Worm (Caenorhabditis elegans) whole organism, L3 larva: ENCODE measurements around the gene B0034.2.
A peak's percentile ranks its signal among the peaks of the same experiment; 100 is the strongest.

Source experiments
- R02D3.7 ChIP-seq: fragments of 150-350 bp; optimal IDR thresholded peaks from 2 replicates; lab custom pipeline; 2014; ENCODE audit warnings: missing biosample characterization, missing genetic modification characterization
- ZK546.5 ChIP-seq: sonication (generic microtip); optimal IDR thresholded peaks from 2 replicates; lab custom pipeline; 2017; ENCODE audit warnings: missing biosample characterization, missing genetic modification characterization
- aly-2 ChIP-seq: fragments of 150-350 bp; optimal IDR thresholded peaks from 2 replicates; lab custom pipeline; 2014; ENCODE audit warnings: missing biosample characterization, missing genetic modification characterization
- ama-1 ChIP-seq: fragments of 150-350 bp; optimal IDR thresholded peaks from 2 replicates; lab custom pipeline; 2018
- ceh-16 ChIP-seq: sonication (generic microtip); optimal IDR thresholded peaks from 2 replicates; lab custom pipeline; 2017; ENCODE audit warnings: missing biosample characterization, missing genetic modification characterization
- ceh-28 ChIP-seq: fragments of 150-350 bp; optimal IDR thresholded peaks from 2 replicates; lab custom pipeline; 2014; ENCODE audit warnings: missing biosample characterization, missing genetic modification reagents, missing genetic modification characterization
- ceh-9 ChIP-seq: sonication (generic microtip); optimal IDR thresholded peaks from 2 replicates; lab custom pipeline; 2018; ENCODE audit warnings: missing biosample characterization, missing genetic modification characterization
- daf-12 ChIP-seq: fragments of 150-350 bp; optimal IDR thresholded peaks from 2 replicates; lab custom pipeline; 2014; ENCODE audit warnings: missing biosample characterization, missing genetic modification reagents, missing genetic modification characterization
- elt-1 ChIP-seq: fragments of 150-350 bp; optimal IDR thresholded peaks from 2 replicates; lab custom pipeline; 2014; ENCODE audit warnings: missing biosample characterization, missing genetic modification characterization
- elt-2 ChIP-seq: sonication (generic microtip); optimal IDR thresholded peaks from 2 replicates; lab custom pipeline; 2016; ENCODE audit warnings: missing genetic modification reagents, mild to moderate bottlenecking, missing genetic modification characterization, missing compliant biosample characterization
- fkh-10 ChIP-seq: sonication (generic microtip); optimal IDR thresholded peaks from 2 replicates; lab custom pipeline; 2017; ENCODE audit warnings: missing biosample characterization, missing genetic modification reagents, missing genetic modification characterization
- fos-1 ChIP-seq: fragments of 150-350 bp; optimal IDR thresholded peaks from 2 replicates; lab custom pipeline; 2014; ENCODE audit warnings: missing biosample characterization, missing genetic modification characterization
- jun-1 ChIP-seq: fragments of 150-350 bp; optimal IDR thresholded peaks from 2 replicates; lab custom pipeline; 2014; ENCODE audit warnings: missing biosample characterization, missing genetic modification reagents, missing genetic modification characterization
- lin-15B ChIP-seq: fragments of 150-350 bp; optimal IDR thresholded peaks from 2 replicates; lab custom pipeline; 2014; ENCODE audit warnings: missing biosample characterization, missing genetic modification characterization
- mdl-1 ChIP-seq: fragments of 150-350 bp; optimal IDR thresholded peaks from 2 replicates; lab custom pipeline; 2014; ENCODE audit warnings: missing biosample characterization, missing genetic modification characterization
- mml-1 ChIP-seq: fragments of 150-350 bp; sonication (generic microtip); optimal IDR thresholded peaks from 3 replicates; lab custom pipeline; 2014; ENCODE audit warnings: missing biosample characterization, missing genetic modification characterization
- nfya-1 ChIP-seq: sonication (generic microtip); optimal IDR thresholded peaks from 2 replicates; lab custom pipeline; 2017; ENCODE audit warnings: missing genetic modification characterization, mild to moderate bottlenecking, missing compliant biosample characterization, antibody characterized with exemption, moderate library complexity; ENCODE audit not compliant: insufficient read depth
- nhr-11 ChIP-seq: fragments of 150-350 bp; optimal IDR thresholded peaks from 2 replicates; lab custom pipeline; 2014; ENCODE audit warnings: missing biosample characterization, missing genetic modification characterization
- nhr-23 ChIP-seq: fragments of 150-350 bp; optimal IDR thresholded peaks from 2 replicates; lab custom pipeline; 2014; ENCODE audit warnings: missing biosample characterization, missing genetic modification reagents, missing genetic modification characterization
- nhr-25 ChIP-seq: sonication (generic microtip); optimal IDR thresholded peaks from 2 replicates; lab custom pipeline; 2017; ENCODE audit warnings: missing biosample characterization, missing genetic modification characterization
- nhr-28 ChIP-seq: fragments of 150-350 bp; optimal IDR thresholded peaks from 2 replicates; lab custom pipeline; 2014; ENCODE audit warnings: missing biosample characterization, missing genetic modification characterization
- nhr-43 ChIP-seq: sonication (generic microtip); optimal IDR thresholded peaks from 2 replicates; lab custom pipeline; 2016; ENCODE audit warnings: mild to moderate bottlenecking, missing genetic modification characterization, missing compliant biosample characterization; ENCODE audit not compliant: poor library complexity, severe bottlenecking
- nhr-76 ChIP-seq: fragments of 150-350 bp; sonication (generic microtip); optimal IDR thresholded peaks from 5 replicates; lab custom pipeline; 2014; ENCODE audit warnings: missing biosample characterization, missing genetic modification characterization
- nhr-77 ChIP-seq: fragments of 150-350 bp; optimal IDR thresholded peaks from 2 replicates; lab custom pipeline; 2014; ENCODE audit warnings: missing biosample characterization, missing genetic modification characterization
- pha-4 ChIP-seq: fragments of 150-350 bp; optimal IDR thresholded peaks from 2 replicates; lab custom pipeline; 2014; ENCODE audit warnings: missing biosample characterization, missing genetic modification reagents, missing genetic modification characterization
- pqm-1 ChIP-seq: fragments of 150-350 bp; optimal IDR thresholded peaks from 2 replicates; lab custom pipeline; 2017; ENCODE audit warnings: missing biosample characterization, missing genetic modification characterization, inconsistent platforms
- sea-2 ChIP-seq: fragments of 150-350 bp; sonication (generic microtip); optimal IDR thresholded peaks from 4 replicates; lab custom pipeline; 2014; ENCODE audit warnings: missing biosample characterization, missing genetic modification reagents, missing genetic modification characterization
- skn-1 ChIP-seq: fragments of 150-350 bp; optimal IDR thresholded peaks from 2 replicates; lab custom pipeline; 2014; ENCODE audit warnings: missing biosample characterization, missing genetic modification characterization
- snpc-4 ChIP-seq: fragments of 150-350 bp; optimal IDR thresholded peaks from 2 replicates; lab custom pipeline; 2014; ENCODE audit warnings: missing biosample characterization, missing genetic modification characterization
- tbx-2 ChIP-seq: sonication (generic microtip); optimal IDR thresholded peaks from 2 replicates; lab custom pipeline; 2016; ENCODE audit warnings: mild to moderate bottlenecking, missing genetic modification characterization, missing compliant biosample characterization
- unc-39 ChIP-seq: sonication (generic microtip); optimal IDR thresholded peaks from 4 replicates; lab custom pipeline; 2017; ENCODE audit warnings: missing biosample characterization, missing genetic modification characterization
- zag-1 ChIP-seq: fragments of 150-350 bp; optimal IDR thresholded peaks from 2 replicates; lab custom pipeline; 2014; ENCODE audit warnings: missing biosample characterization, missing genetic modification characterization
- ztf-11 ChIP-seq: fragments of 150-350 bp; optimal IDR thresholded peaks from 2 replicates; lab custom pipeline; 2014; ENCODE audit warnings: missing biosample characterization, missing genetic modification characterization
- ztf-4 ChIP-seq: fragments of 150-350 bp; optimal IDR thresholded peaks from 2 replicates; lab custom pipeline; 2014; ENCODE audit warnings: missing biosample characterization, missing genetic modification characterization

Gene B0034.2

DNA sequence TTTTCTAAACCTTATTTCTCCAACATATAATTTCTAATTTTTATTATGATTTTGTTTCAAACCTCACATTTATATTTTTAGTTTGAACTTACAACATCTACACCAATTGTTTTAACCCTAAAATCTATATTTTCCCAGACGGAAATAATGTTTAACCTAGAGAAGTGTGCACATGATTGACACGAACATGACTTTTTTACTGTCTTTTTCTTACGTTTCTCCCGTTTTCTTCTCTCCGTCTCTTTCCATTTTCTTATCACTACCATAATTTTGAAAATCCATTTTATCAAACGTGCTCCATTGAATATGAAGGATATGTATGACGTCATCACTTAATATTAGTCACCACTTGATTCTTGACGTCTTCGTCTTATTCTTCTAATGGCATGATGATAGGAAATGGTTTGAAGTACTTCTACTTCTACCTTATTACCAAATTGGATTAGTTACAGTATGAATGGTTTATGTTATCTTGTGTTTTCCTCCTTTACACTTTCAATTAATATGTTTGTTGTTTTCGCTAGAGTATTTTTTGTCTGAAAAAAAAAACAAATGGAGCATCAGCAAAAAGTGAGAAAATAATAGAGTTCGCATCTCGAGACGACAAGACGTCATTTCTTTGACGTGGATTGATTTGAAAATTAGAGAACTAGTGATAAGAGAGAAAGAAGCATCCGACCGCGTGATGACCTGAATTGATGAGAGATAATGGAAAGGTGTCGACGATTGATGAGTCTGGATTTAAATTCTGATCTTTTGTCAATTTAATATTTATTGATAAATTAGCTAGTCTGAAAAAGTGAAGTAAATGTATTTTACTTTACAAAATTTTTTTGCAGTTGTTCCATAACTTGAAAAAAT lies 12.0 kb downstream of the B0034.2 start:
- TF ChIP-seq nfya-1 (tag; lab: Kevin White, UChicago): peak; percentile 20
- peak; percentile 29 for TF ChIP-seq jun-1 (tag; lab: Kevin White, UChicago)
- TF ChIP-seq nhr-23: peak; percentile 61
- no peak for TF ChIP-seq aly-2 (tag; lab: Kevin White, UChicago)
- TF ChIP-seq ceh-28: peak; percentile 43
- TF ChIP-seq pha-4 (tag; lab: Kevin White, UChicago): peak; percentile 30
- no peak for TF ChIP-seq nhr-76
- peak; percentile 81 for TF ChIP-seq elt-2 (tag; lab: Kevin White, UChicago)
- TF ChIP-seq nhr-11 (tag; lab: Kevin White, UChicago): no peak
- TF ChIP-seq pqm-1 (tag; lab: Kevin White, UChicago): peak; percentile 85

DNA sequence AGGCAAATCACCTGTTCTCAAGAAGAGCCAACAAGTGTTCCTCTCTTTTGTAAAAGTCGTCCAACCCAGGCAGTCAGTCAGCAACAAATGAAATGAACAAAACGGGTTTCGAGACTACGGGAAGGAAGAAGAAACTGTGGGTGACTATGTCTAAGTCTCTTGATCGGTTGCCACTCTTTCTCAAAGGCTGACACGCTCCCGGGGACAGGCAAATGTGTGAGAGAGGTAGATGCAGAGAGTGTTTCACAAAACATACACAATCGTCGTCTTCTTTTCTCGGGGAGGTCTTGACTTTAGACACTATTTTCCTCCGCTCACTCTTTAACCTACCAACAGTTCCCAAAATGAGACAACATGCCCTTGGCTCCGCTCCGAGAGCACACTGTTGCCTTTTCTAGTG lies 13.1 kb downstream of the B0034.2 start:
- TF ChIP-seq ztf-4: no peak
- no peak for TF ChIP-seq fos-1 (tag; lab: Kevin White, UChicago)
- peak; percentile 7 for TF ChIP-seq nfya-1 (tag; lab: Kevin White, UChicago)
- TF ChIP-seq sea-2 (GFP tag; lab: Kevin White, UChicago): no peak
- no peak for TF ChIP-seq nhr-28 (tag; lab: Kevin White, UChicago)
- TF ChIP-seq nhr-23: peak; percentile 68
- no peak for TF ChIP-seq ztf-11
- peak; percentile 4 for TF ChIP-seq R02D3.7
- TF ChIP-seq elt-1 (tag; lab: Kevin White, UChicago): peak; percentile 34
- TF ChIP-seq pha-4 (tag; lab: Kevin White, UChicago): peak; percentile 75
- TF ChIP-seq nhr-43 (tag; lab: Kevin White, UChicago): peak; percentile 37
- peak; percentile 54 for TF ChIP-seq elt-2 (tag; lab: Kevin White, UChicago)
- peak; percentile 76 for TF ChIP-seq nhr-25 (tag; lab: Kevin White, UChicago)
- no peak for TF ChIP-seq tbx-2 (tag; lab: Kevin White, UChicago)
- no peak for TF ChIP-seq nhr-77 (tag; lab: Kevin White, UChicago)
- TF ChIP-seq, all 47 proteins: peak for 8

DNA sequence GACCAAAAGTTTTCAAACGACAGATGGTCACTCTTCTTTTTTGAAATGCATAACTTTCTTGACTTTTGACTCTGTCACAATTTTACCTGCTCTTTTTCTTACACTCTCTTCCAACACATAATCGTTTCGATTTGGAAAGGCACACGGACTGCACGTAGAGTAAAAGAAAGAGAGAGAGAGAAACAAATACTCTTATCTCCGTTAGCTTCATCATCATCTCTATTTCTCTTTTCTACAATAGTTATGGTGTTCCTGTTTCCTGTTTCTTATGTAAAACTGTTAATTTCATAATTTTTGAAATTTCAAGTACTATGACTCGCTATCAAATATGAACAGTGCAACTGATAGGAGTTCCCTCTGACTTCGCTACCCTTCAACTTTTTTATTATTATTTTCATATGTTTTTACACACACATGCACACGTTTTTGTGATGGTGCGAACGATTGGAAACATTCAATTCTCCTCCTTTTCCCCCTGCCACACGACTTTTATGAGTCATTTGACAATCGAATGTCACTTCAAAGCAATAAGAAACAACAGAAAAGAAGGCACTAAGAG lies 14.0 kb downstream of the B0034.2 start:
- TF ChIP-seq skn-1 (tag; lab: Kevin White, UChicago) (peak; percentile 51), ZK546.5 (tag; lab: Kevin White, UChicago) (no peak), ceh-9 (tag; lab: Kevin White, UChicago) (no peak), lin-15B (peak; percentile 4), snpc-4 (peak; percentile 23), elt-2 (tag; lab: Kevin White, UChicago) (peak; percentile 96), fos-1 (tag; lab: Kevin White, UChicago) (no peak), pha-4 (tag; lab: Kevin White, UChicago) (peak; percentile 77), pqm-1 (tag; lab: Kevin White, UChicago) (peak; percentile 93), nhr-77 (tag; lab: Kevin White, UChicago) (no peak), ceh-28 (peak; percentile 24)

DNA sequence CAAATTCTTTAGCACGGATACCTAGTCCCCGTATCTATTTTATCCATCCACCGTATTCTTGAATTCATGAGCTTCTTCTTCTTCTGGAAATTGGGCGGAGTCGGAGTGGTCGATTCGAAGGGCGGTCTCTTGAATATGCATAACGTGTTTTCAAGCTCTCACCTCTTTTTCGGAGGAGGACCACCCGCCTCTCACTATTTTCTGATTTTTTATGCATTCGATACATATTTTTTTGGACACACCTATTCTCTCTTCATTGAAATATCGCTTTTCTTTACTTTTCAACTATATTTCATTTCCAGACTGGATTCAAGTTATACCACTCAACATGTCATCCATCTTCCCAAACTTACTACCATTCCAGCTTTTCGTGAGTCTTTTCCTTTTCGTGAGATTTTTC lies 15.7 kb downstream of the B0034.2 start, which contains the start of gene egl-44:
egl-44 (plus strand) TSS at position 301 of the 400 bp plus-strand sequence.
- TF ChIP-seq nhr-25 (tag; lab: Kevin White, UChicago) (no peak), skn-1 (tag; lab: Kevin White, UChicago) (no peak), fkh-10 (no peak), ama-1 (lab: Kevin White, UChicago) (no peak), mml-1 (tag; lab: Kevin White, UChicago) (no peak), nhr-76 (no peak), unc-39 (tag; lab: Kevin White, UChicago) (no peak), nfya-1 (tag; lab: Kevin White, UChicago) (no peak), lin-15B (no peak), sea-2 (GFP tag; lab: Kevin White, UChicago) (no peak), daf-12 (tag; lab: Kevin White, UChicago) (no peak), zag-1 (tag; lab: Kevin White, UChicago) (no peak), mdl-1 (tag; lab: Kevin White, UChicago) (no peak), ceh-16 (tag; lab: Kevin White, UChicago) (no peak), ztf-11 (no peak), elt-2 (tag; lab: Kevin White, UChicago) (no peak)
